Worm (Caenorhabditis elegans): ENCODE measurements around the gene srx-41.

The srx-41 gene

ce11 chrV:3585011-3585410 lies 52.0 kb downstream of the srx-41 start (continued):
- TF ChIP-seq zfh-2 (GFP tag; conservative IDR thresholded peaks at IDR 0.05), result no peak
- no peak for TF ChIP-seq ceh-27 (GFP tag; optimal IDR thresholded peaks at IDR 0.05)
- TF ChIP-seq Y95B8A.8 (GFP tag; IDR thresholded peaks at IDR 0.05), result no peak
- no peak for TF ChIP-seq T07F8.4 (tag; optimal IDR thresholded peaks at IDR 0.05)
- no peak for TF ChIP-seq unc-62 (GFP tag; optimal IDR thresholded peaks at IDR 0.05)
- no peak for TF ChIP-seq mes-4 (tag; optimal IDR thresholded peaks at IDR 0.05)
- no peak for TF ChIP-seq F37B4.10 (GFP tag; IDR thresholded peaks at IDR 0.05)
- TF ChIP-seq die-1 (tag; optimal IDR thresholded peaks at IDR 0.05), result no peak
- peak; percentile 51 for TF ChIP-seq athp-1 (tag; optimal IDR thresholded peaks at IDR 0.05)
- peak; percentile 77 for TF ChIP-seq Y53G8AR.9 (GFP tag; conservative IDR thresholded peaks at IDR 0.05)
- no peak for TF ChIP-seq egrh-3 (GFP tag; IDR thresholded peaks at IDR 0.05)
- TF ChIP-seq nhr-80 (tag; optimal IDR thresholded peaks at IDR 0.05), result no peak
- peak; percentile 68 for TF ChIP-seq Y79H2A.3 (GFP tag; conservative IDR thresholded peaks at IDR 0.05)
- peak; percentile 73 for TF ChIP-seq him-1 (tag; optimal IDR thresholded peaks at IDR 0.05)
- TF ChIP-seq somi-1 (GFP tag; optimal IDR thresholded peaks at IDR 0.05), result no peak
- no peak for TF ChIP-seq C06A6.2 (GFP tag; conservative IDR thresholded peaks at IDR 0.05)
- no peak for TF ChIP-seq ceh-58 (GFP tag; IDR thresholded peaks at IDR 0.05)
- TF ChIP-seq lsl-1 (GFP tag; optimal IDR thresholded peaks at IDR 0.05), result peak; percentile 48
- no peak for TF ChIP-seq repo-1 (tag; optimal IDR thresholded peaks at IDR 0.05)
- TF ChIP-seq aptf-2 (GFP tag; conservative IDR thresholded peaks at IDR 0.05), result no peak
- peak; percentile 90 for TF ChIP-seq unc-130 (GFP tag; optimal IDR thresholded peaks at IDR 0.05)
- TF ChIP-seq hsf-1 (GFP tag; IDR thresholded peaks at IDR 0.05), result peak; percentile 73
- TF ChIP-seq ceh-91 (GFP tag; IDR thresholded peaks at IDR 0.05), result no peak
- TF ChIP-seq C17E4.6 (GFP tag; IDR thresholded peaks at IDR 0.05), result peak; percentile 54; the same call in 1 of the 2 replicates
- TF ChIP-seq Y56A3A.18 (GFP tag; IDR thresholded peaks at IDR 0.05), result no peak
- TF ChIP-seq atf-7 (tag; optimal IDR thresholded peaks at IDR 0.05), result peak; percentile 38
- TF ChIP-seq tbx-9 (tag; optimal IDR thresholded peaks at IDR 0.05; ENCODE audit: borderline replicate concordance), result no peak
- TF ChIP-seq ama-1 (optimal IDR thresholded peaks at IDR 0.05), result no peak
- peak; percentile 67 to 71 for TF ChIP-seq ama-1 (GFP tag; optimal IDR thresholded peaks at IDR 0.05)
- TF ChIP-seq ZK185.1 (tag; optimal IDR thresholded peaks at IDR 0.05; ENCODE audit: poor library complexity, severe bottlenecking), result no peak
- TF ChIP-seq madf-10 (tag; optimal IDR thresholded peaks at IDR 0.05), result no peak
- TF ChIP-seq madf-6 (GFP tag; IDR thresholded peaks at IDR 0.05), result peak; percentile 84
- no peak for TF ChIP-seq dox-1 (GFP tag; IDR thresholded peaks at IDR 0.05)
- TF ChIP-seq nfyb-1 (GFP tag; IDR thresholded peaks at IDR 0.05), result peak; percentile 71
- TF ChIP-seq ztf-18 (tag; optimal IDR thresholded peaks at IDR 0.05), result peak; percentile 5
- peak; percentile 66 for TF ChIP-seq snpc-4 (GFP tag; optimal IDR thresholded peaks at IDR 0.05)
- TF ChIP-seq snpc-4 (tag; optimal IDR thresholded peaks at IDR 0.05), result peak in 2 of 4 experiments; percentile 24 to 53
- TF ChIP-seq hmg-1.2 (GFP tag; IDR thresholded peaks at IDR 0.05), result no peak; the same call in 1 of the 2 replicates
- TF ChIP-seq nfya-2 (GFP tag; IDR thresholded peaks at IDR 0.05), result no peak
- TF ChIP-seq sea-2 (GFP tag; IDR thresholded peaks at IDR 0.05), result no peak
- no peak for TF ChIP-seq ccch-3 (GFP tag; optimal IDR thresholded peaks at IDR 0.05)
- peak; percentile 93 for TF ChIP-seq B0336.3 (GFP tag; IDR thresholded peaks at IDR 0.05)
- TF ChIP-seq zim-3 (tag; optimal IDR thresholded peaks at IDR 0.05), result no peak
- TF ChIP-seq lir-1 (GFP tag; conservative IDR thresholded peaks at IDR 0.05), result no peak
- TF ChIP-seq lsy-27 (tag; optimal IDR thresholded peaks at IDR 0.05; ENCODE audit: borderline replicate concordance, insufficient read depth), result no peak
- TF ChIP-seq egl-18 (GFP tag; IDR thresholded peaks at IDR 0.05), result no peak
- TF ChIP-seq B0261.1 (tag; optimal IDR thresholded peaks at IDR 0.05), result peak; percentile 19
- no peak for TF ChIP-seq sdz-38 (tag; optimal IDR thresholded peaks at IDR 0.05)
- peak; percentile 47 for TF ChIP-seq tbp1 (GFP tag; optimal IDR thresholded peaks at IDR 0.05)
- peak; percentile 19; the same call in 1 of the 2 replicates for TF ChIP-seq attf-3 (GFP tag; conservative IDR thresholded peaks at IDR 0.05)
- TF ChIP-seq ceh-40 (GFP tag; IDR thresholded peaks at IDR 0.05), result no peak

Data from whole organism, young adult.